Worm (Caenorhabditis elegans): ENCODE results near the gene sra-39.

The sra-39 gene

DNA sequence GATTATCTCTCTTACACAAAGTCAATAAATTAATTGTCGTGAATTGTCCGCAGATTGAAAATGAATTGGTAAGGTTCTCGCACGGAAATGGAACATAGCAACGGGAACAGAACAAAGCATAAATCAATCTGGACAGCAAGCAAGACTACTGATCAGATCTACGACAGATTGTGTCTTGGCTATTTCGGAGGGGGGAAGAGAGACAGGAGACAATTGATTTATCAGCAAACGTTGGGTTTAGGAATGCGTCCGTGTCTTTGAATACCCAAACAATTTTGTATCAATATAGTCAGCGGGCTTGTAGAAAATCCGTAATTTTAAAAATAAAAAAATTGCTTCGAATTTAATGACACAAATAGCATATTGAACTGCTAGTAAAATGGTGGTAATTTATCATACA, 38.1 kb upstream of the sra-39 start (continued):
- no peak for TF ChIP-seq ceh-63 (GFP tag; optimal IDR thresholded peaks at IDR 0.05)
- no peak for TF ChIP-seq F16B12.6 (tag; optimal IDR thresholded peaks at IDR 0.05)
- TF ChIP-seq ztf-11 (tag; optimal IDR thresholded peaks at IDR 0.05), result no peak
- no peak for TF ChIP-seq mab-9 (GFP tag; IDR thresholded peaks at IDR 0.05)
- no peak for TF ChIP-seq lin-15B (tag; optimal IDR thresholded peaks at IDR 0.05)
- TF ChIP-seq nhr-71 (tag; optimal IDR thresholded peaks at IDR 0.05), result peak; percentile 16
- no peak for TF ChIP-seq hlh-4 (tag; optimal IDR thresholded peaks at IDR 0.05)
- TF ChIP-seq pax-3 (tag; optimal IDR thresholded peaks at IDR 0.05), result no peak
- no peak for TF ChIP-seq efl-1 (optimal IDR thresholded peaks at IDR 0.05)
- no peak for TF ChIP-seq efl-1 (GFP tag; optimal IDR thresholded peaks at IDR 0.05 in 1 of 2)
- no peak for TF ChIP-seq sup-37 (GFP tag; optimal IDR thresholded peaks at IDR 0.05)
- TF ChIP-seq mef-2 (tag; optimal IDR thresholded peaks at IDR 0.05), result no peak
- TF ChIP-seq xbp-1 (tag; optimal IDR thresholded peaks at IDR 0.05), result no peak
- no peak for TF ChIP-seq pag-3 (tag; optimal IDR thresholded peaks at IDR 0.05; ENCODE audit: borderline replicate concordance, insufficient read depth)
- TF ChIP-seq lsy-2 (tag; optimal IDR thresholded peaks at IDR 0.05), result peak in 1 of 2 experiments; percentile 28
- TF ChIP-seq hlh-17 (GFP tag; optimal IDR thresholded peaks at IDR 0.05; ENCODE audit: borderline replicate concordance), result no peak
- TF ChIP-seq unc-98 (GFP tag; IDR thresholded peaks at IDR 0.05), result no peak
- TF ChIP-seq snu-23 (GFP tag; optimal IDR thresholded peaks at IDR 0.05), result peak; percentile 3
- TF ChIP-seq dsc-1 (tag; optimal IDR thresholded peaks at IDR 0.05), result no peak
- no peak; the same call in 1 of the 2 replicates for TF ChIP-seq nhr-19 (GFP tag; conservative IDR thresholded peaks at IDR 0.05)
- TF ChIP-seq swsn-7 (tag; optimal IDR thresholded peaks at IDR 0.05), result no peak
- no peak for TF ChIP-seq ceh-8 (GFP tag; optimal IDR thresholded peaks at IDR 0.05)
- TF ChIP-seq mep-1 (tag; optimal IDR thresholded peaks at IDR 0.05), result no peak
- no peak for TF ChIP-seq nhr-76 (tag; optimal IDR thresholded peaks at IDR 0.05)
- no peak for TF ChIP-seq unc-86 (tag; optimal IDR thresholded peaks at IDR 0.05)
- no peak for TF ChIP-seq lir-3 (tag; optimal IDR thresholded peaks at IDR 0.05; ENCODE audit: poor library complexity)
- no peak for TF ChIP-seq hpl-2 (GFP tag; optimal IDR thresholded peaks at IDR 0.05)
- peak; percentile 58 for TF ChIP-seq nhr-90 (tag; optimal IDR thresholded peaks at IDR 0.05; ENCODE audit: poor library complexity)
- no peak for TF ChIP-seq elt-2 (tag; optimal IDR thresholded peaks at IDR 0.05)
- TF ChIP-seq nhr-20 (tag; optimal IDR thresholded peaks at IDR 0.05), result no peak
- no peak for TF ChIP-seq fos-1 (tag; optimal IDR thresholded peaks at IDR 0.05)
- TF ChIP-seq tbx-2 (tag; optimal IDR thresholded peaks at IDR 0.05), result no peak
- TF ChIP-seq C16A3.4 (tag; optimal IDR thresholded peaks at IDR 0.05), result no peak
- TF ChIP-seq rnt-1 (tag; optimal IDR thresholded peaks at IDR 0.05), result no peak
- no peak for TF ChIP-seq nhr-11 (tag; optimal IDR thresholded peaks at IDR 0.05)
- no peak for TF ChIP-seq aha-1 (tag; optimal IDR thresholded peaks at IDR 0.05)
- TF ChIP-seq nhr-237 (tag; optimal IDR thresholded peaks at IDR 0.05), result no peak
- no peak for TF ChIP-seq zip-4 (GFP tag; optimal IDR thresholded peaks at IDR 0.05)
- TF ChIP-seq vab-15 (tag; optimal IDR thresholded peaks at IDR 0.05), result no peak
- TF ChIP-seq elt-3 (tag; optimal IDR thresholded peaks at IDR 0.05), result peak in 3 of 6 experiments; percentile 47 to 83 (median 65)
- no peak for TF ChIP-seq Y116A8C.19 (tag; optimal IDR thresholded peaks at IDR 0.05; ENCODE audit: borderline replicate concordance)
- peak in 1 of 2 experiments; percentile 29 for TF ChIP-seq lin-35 (GFP tag; optimal IDR thresholded peaks at IDR 0.05)
- no peak for TF ChIP-seq C34B4.2 (tag; optimal IDR thresholded peaks at IDR 0.05)

DNA sequence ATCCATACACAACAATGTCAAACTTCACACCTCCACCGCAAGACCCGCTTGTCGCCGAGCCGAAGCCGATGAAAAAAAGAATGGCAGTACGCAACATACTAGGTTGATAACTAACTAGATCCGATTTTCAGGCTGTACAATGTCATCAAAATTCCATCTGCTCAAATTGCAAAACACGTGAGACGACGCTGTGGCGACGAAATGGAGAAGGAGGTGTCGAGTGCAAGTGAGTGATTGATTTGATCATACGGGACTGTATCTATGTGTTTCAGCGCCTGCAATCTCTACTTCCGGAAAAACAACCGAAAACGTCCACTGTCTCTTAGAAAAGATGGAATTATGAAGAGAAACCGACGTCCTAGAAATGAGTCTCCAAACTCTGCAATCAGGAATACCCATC, 37.1 kb upstream of the sra-39 start:
- TF ChIP-seq pag-3 (tag; optimal IDR thresholded peaks at IDR 0.05; ENCODE audit: borderline replicate concordance, insufficient read depth), result no peak
- no peak for TF ChIP-seq mep-1 (tag; optimal IDR thresholded peaks at IDR 0.05)
- TF ChIP-seq aha-1 (tag; optimal IDR thresholded peaks at IDR 0.05), result no peak
- no peak for TF ChIP-seq unc-62 (GFP tag; optimal IDR thresholded peaks at IDR 0.05)
- no peak for TF ChIP-seq ztf-4 (tag; optimal IDR thresholded peaks at IDR 0.05)
- TF ChIP-seq lin-14 (GFP tag; optimal IDR thresholded peaks at IDR 0.05), result peak; percentile 20
- TF ChIP-seq nhr-19 (GFP tag; conservative IDR thresholded peaks at IDR 0.05), result no peak
- no peak for TF ChIP-seq swsn-7 (tag; optimal IDR thresholded peaks at IDR 0.05)
- TF ChIP-seq lin-35 (GFP tag; optimal IDR thresholded peaks at IDR 0.05), result peak in 1 of 2 experiments; percentile 38
- TF ChIP-seq jun-1 (tag; optimal IDR thresholded peaks at IDR 0.05), result no peak
- no peak for TF ChIP-seq lin-39 (tag; optimal IDR thresholded peaks at IDR 0.05)
- TF ChIP-seq alr-1 (tag; optimal IDR thresholded peaks at IDR 0.05; ENCODE audit: borderline replicate concordance), result no peak
- no peak for TF ChIP-seq nhr-28 (tag; optimal IDR thresholded peaks at IDR 0.05)
- TF ChIP-seq C16A3.4 (tag; optimal IDR thresholded peaks at IDR 0.05), result no peak
- peak; percentile 21 for TF ChIP-seq nhr-71 (tag; optimal IDR thresholded peaks at IDR 0.05)
- no peak for TF ChIP-seq mdl-1 (tag; optimal IDR thresholded peaks at IDR 0.05)
- no peak for TF ChIP-seq lin-15B (tag; optimal IDR thresholded peaks at IDR 0.05)
- TF ChIP-seq ces-1 (GFP tag; optimal IDR thresholded peaks at IDR 0.05), result no peak
- no peak for TF ChIP-seq efl-1 (optimal IDR thresholded peaks at IDR 0.05)
- peak in 1 of 2 experiments; percentile 42 for TF ChIP-seq efl-1 (GFP tag; optimal IDR thresholded peaks at IDR 0.05 in 1 of 2)

Data from whole organism, L1 larva.